Fruit fly (Drosophila melanogaster) whole organism, prepupa: ENCODE measurements around the gene CG6028.
A peak's percentile ranks its signal among the peaks of the same experiment; 100 is the strongest.

Experiments
- Blimp-1 ChIP-seq: fragments of 200-800 bp; sonication (Bioruptor generic); optimal IDR thresholded peaks from 3 replicates; lab custom pipeline; 2017; ENCODE audit warnings: missing biosample characterization, missing genetic modification characterization, mild to moderate bottlenecking, moderate library complexity, missing genetic modification reagents
- CG3919 ChIP-seq: fragments of 200-800 bp; sonication (Bioruptor generic); optimal IDR thresholded peaks from 3 replicates; lab custom pipeline; 2016; ENCODE audit warnings: missing biosample characterization, missing genetic modification characterization
- CG7368 ChIP-seq: fragments of 200-800 bp; sonication (Bioruptor generic); optimal IDR thresholded peaks from 3 replicates; lab custom pipeline; 2016; ENCODE audit warnings: missing biosample characterization, missing genetic modification characterization
- Hr39 ChIP-seq: fragments of 200-800 bp; sonication (Bioruptor generic); optimal IDR thresholded peaks from 2 replicates; lab custom pipeline; 2016; ENCODE audit warnings: missing biosample characterization, missing genetic modification characterization
- dsx ChIP-seq: fragments of 200-800 bp; optimal IDR thresholded peaks from 3 replicates; lab custom pipeline; 2019; ENCODE audit warnings: missing biosample characterization, mild to moderate bottlenecking, missing genetic modification characterization, moderate library complexity; ENCODE audit not compliant: poor library complexity, severe bottlenecking

- TF ChIP-seq Blimp-1: no peak
- no peak for TF ChIP-seq CG3919 (GFP tag; lab: Kevin White, UChicago)
- TF ChIP-seq CG7368 (GFP tag; lab: Kevin White, UChicago): no peak
- no peak for TF ChIP-seq Hr39 (GFP tag; lab: Kevin White, UChicago)
- peak; percentile 17 for TF ChIP-seq dsx (GFP tag; lab: Kevin White, UChicago)
Measured at dm6 chr3R:22052235-22052634, 26.9 kb upstream of the CG6028 start.
